Worm (Caenorhabditis elegans) whole organism, early embryonic: ENCODE measurements around the gene Y45F10C.2.

Experiments used
- B0310.2 ChIP-seq: sonication (generic microtip); optimal IDR thresholded peaks from 2 replicates; lab custom pipeline; 2016; ENCODE audit warnings: mild to moderate bottlenecking, missing genetic modification characterization, missing compliant biosample characterization
- F13C5.2 ChIP-seq: sonication (generic microtip); optimal IDR thresholded peaks from 2 replicates; lab custom pipeline; 2017; ENCODE audit warnings: mild to moderate bottlenecking, missing genetic modification characterization, inconsistent platforms, missing compliant biosample characterization
- aly-1 ChIP-seq: sonication (generic microtip); optimal IDR thresholded peaks from 2 replicates; lab custom pipeline; 2016; ENCODE audit warnings: missing genetic modification characterization, missing compliant biosample characterization
- ama-1 ChIP-seq: fragments of 150-350 bp; optimal IDR thresholded peaks from 2 replicates; lab custom pipeline; 2014
- ceh-13 ChIP-seq: fragments of 200-800 bp; sonication (Bioruptor generic); optimal IDR thresholded peaks from 2 replicates; lab custom pipeline; 2018; ENCODE audit warnings: mild to moderate bottlenecking, missing genetic modification characterization, missing compliant biosample characterization
- ceh-36 ChIP-seq: sonication (generic microtip); optimal IDR thresholded peaks from 2 replicates; lab custom pipeline; 2016; ENCODE audit warnings: missing genetic modification characterization, inconsistent platforms, missing compliant biosample characterization
- ets-7 ChIP-seq: sonication (generic microtip); optimal IDR thresholded peaks from 2 replicates; lab custom pipeline; 2016; ENCODE audit warnings: missing genotype, missing genetic modification characterization, missing compliant biosample characterization
- flt-1 ChIP-seq: fragments of 200-800 bp; sonication (Bioruptor generic); IDR thresholded peaks from 2 replicates; pipeline ENCODE4 v1.3.6; 2022; ENCODE audit warnings: missing genetic modification characterization, missing compliant biosample characterization
- hmbx-1 ChIP-seq: sonication (generic microtip); optimal IDR thresholded peaks from 2 replicates; lab custom pipeline; 2016; ENCODE audit warnings: mild to moderate bottlenecking, missing genetic modification characterization, missing compliant biosample characterization
- hmg-4 ChIP-seq: fragments of 200-800 bp; sonication (Bioruptor generic); optimal IDR thresholded peaks from 2 replicates; lab custom pipeline; 2018; ENCODE audit warnings: mild to moderate bottlenecking, missing genetic modification characterization, missing compliant biosample characterization
- hnd-1 ChIP-seq: sonication (generic microtip); optimal IDR thresholded peaks from 2 replicates; lab custom pipeline; 2016; ENCODE audit warnings: missing genetic modification characterization, missing compliant biosample characterization
- pes-1 ChIP-seq: fragments of 200-800 bp; sonication (Bioruptor generic); IDR thresholded peaks from 2 replicates; pipeline ENCODE4 v1.3.6; 2022; ENCODE audit warnings: missing genetic modification reagents, missing genetic modification characterization, missing compliant biosample characterization
- scrt-1 ChIP-seq: fragments of 200-800 bp; sonication (Bioruptor generic); IDR thresholded peaks from 2 replicates; pipeline ENCODE4 v1.3.6; 2022; ENCODE audit warnings: missing genetic modification characterization, missing compliant biosample characterization
- sea-1 ChIP-seq: fragments of 200-800 bp; sonication (Bioruptor generic); conservative IDR thresholded peaks from 2 replicates; pipeline ENCODE4 v1.3.6; 2022; ENCODE audit warnings: missing genetic modification characterization, missing compliant biosample characterization
- tbx-11 ChIP-seq: fragments of 200-800 bp; sonication (Bioruptor generic); IDR thresholded peaks from 2 replicates; pipeline ENCODE4 v1.3.6; 2022; ENCODE audit warnings: missing genetic modification characterization, missing compliant biosample characterization
- tbx-37 ChIP-seq: fragments of 200-800 bp; sonication (Bioruptor generic); conservative IDR thresholded peaks from 2 replicates; pipeline ENCODE4 v1.3.6; 2022; ENCODE audit warnings: missing genetic modification reagents, missing genetic modification characterization, missing compliant biosample characterization
- tra-4 ChIP-seq: sonication (generic microtip); optimal IDR thresholded peaks from 2 replicates; lab custom pipeline; 2017; ENCODE audit warnings: missing genetic modification characterization, missing compliant biosample characterization

Gene Y45F10C.2

ce11 chrIV:13633165-13633564, 29.3 kb downstream of the Y45F10C.2 start, which contains the start of gene fbxa-98:
Gene fbxa-98, plus strand, starts transcription at chrIV:13633407.
- TF ChIP-seq ceh-13: no peak
- TF ChIP-seq hmbx-1 (tag; lab: Kevin White, UChicago): no peak
- no peak for TF ChIP-seq tbx-11 (GFP tag; lab: Robert Waterston, UW)
- no peak for TF ChIP-seq flt-1 (GFP tag; lab: Robert Waterston, UW)
- TF ChIP-seq ama-1 (lab: Kevin White, UChicago): no peak
- TF ChIP-seq aly-1 (tag; lab: Kevin White, UChicago): no peak
- no peak for TF ChIP-seq ets-7 (tag; lab: Kevin White, UChicago)
- TF ChIP-seq tbx-37 (GFP tag; lab: Robert Waterston, UW): no peak

ce11 chrIV:13632613-13633012, 29.9 kb downstream of the Y45F10C.2 start:
- no peak for TF ChIP-seq ceh-36
- no peak for TF ChIP-seq flt-1 (GFP tag; lab: Robert Waterston, UW)
- TF ChIP-seq hmbx-1 (tag; lab: Kevin White, UChicago): no peak
- TF ChIP-seq pes-1: no peak
- no peak for TF ChIP-seq ceh-13
- no peak for TF ChIP-seq aly-1 (tag; lab: Kevin White, UChicago)
- TF ChIP-seq tbx-37 (GFP tag; lab: Robert Waterston, UW): no peak
- no peak for TF ChIP-seq tra-4 (tag; lab: Kevin White, UChicago)
- TF ChIP-seq hmg-4: no peak
- TF ChIP-seq B0310.2 (tag; lab: Kevin White, UChicago): no peak
- TF ChIP-seq tbx-11 (GFP tag; lab: Robert Waterston, UW): no peak

- no peak for TF ChIP-seq flt-1 (GFP tag; lab: Robert Waterston, UW)
- no peak for TF ChIP-seq hnd-1 (tag; lab: Kevin White, UChicago)
- no peak for TF ChIP-seq ceh-36
- no peak for TF ChIP-seq pes-1
- TF ChIP-seq scrt-1: no peak
- TF ChIP-seq F13C5.2 (tag; lab: Kevin White, UChicago): no peak
- TF ChIP-seq ets-7 (tag; lab: Kevin White, UChicago): no peak
- TF ChIP-seq tbx-37 (GFP tag; lab: Robert Waterston, UW): no peak
- no peak for TF ChIP-seq tra-4 (tag; lab: Kevin White, UChicago)
- no peak for TF ChIP-seq B0310.2 (tag; lab: Kevin White, UChicago)
- no peak for TF ChIP-seq hmbx-1 (tag; lab: Kevin White, UChicago)
- no peak for TF ChIP-seq aly-1 (tag; lab: Kevin White, UChicago)
These were observed 36.0 kb downstream of the Y45F10C.2 start, which contains the start of gene sru-21 for ce11 chrIV:13626469-13626868. Gene sru-21, plus strand, starts transcription at chrIV:13626769.

ce11 chrIV:13623533-13623932, 38.9 kb downstream of the Y45F10C.2 start, which contains the start of gene C08F11.1:
Gene C08F11.1, plus strand, starts transcription at chrIV:13623833.
- TF ChIP-seq flt-1 (GFP tag; lab: Robert Waterston, UW): no peak
- no peak for TF ChIP-seq pes-1
- TF ChIP-seq tra-4 (tag; lab: Kevin White, UChicago): no peak
- no peak for TF ChIP-seq ama-1 (lab: Kevin White, UChicago)
- no peak for TF ChIP-seq tbx-37 (GFP tag; lab: Robert Waterston, UW)
- TF ChIP-seq F13C5.2 (tag; lab: Kevin White, UChicago): no peak
- TF ChIP-seq sea-1: no peak
- no peak for TF ChIP-seq tbx-11 (GFP tag; lab: Robert Waterston, UW)
- TF ChIP-seq hmbx-1 (tag; lab: Kevin White, UChicago): no peak
- TF ChIP-seq aly-1 (tag; lab: Kevin White, UChicago): no peak

- TF ChIP-seq ceh-36 (no peak), ets-7 (tag; lab: Kevin White, UChicago) (no peak), sea-1 (no peak), ama-1 (lab: Kevin White, UChicago) (no peak), F13C5.2 (tag; lab: Kevin White, UChicago) (no peak)
These were observed 43.3 kb downstream of the Y45F10C.2 start, which contains the start of gene C08F11.3 for ce11 chrIV:13619203-13619602. Gene C08F11.3, plus strand, starts transcription at chrIV:13619503.
